In genomic region chrIV:14610942-14611724, ce11 we compare ENCODE assay signal across 6 worm cellular contexts.
TF ChIP-seq lines count a peak whose summit lies in the region.

No protein-coding gene starts in this region.

TF ChIP-seq in whole organism, L1 larva, 84 proteins besides CTCF, POLR2A, EP300 and RAD21 (continued from another document and continues in another):
- TF ChIP-seq ceh-8 (GFP tag; optimal IDR thresholded peaks at IDR 0.05; lab: Kevin White, UChicago): no peak
- TF ChIP-seq nhr-28 (tag; optimal IDR thresholded peaks at IDR 0.05; lab: Kevin White, UChicago): no peak
- no peak for TF ChIP-seq sptf-1 (tag; optimal IDR thresholded peaks at IDR 0.05; lab: Kevin White, UChicago)
- TF ChIP-seq unc-30 (tag; optimal IDR thresholded peaks at IDR 0.05; lab: Kevin White, UChicago): no peak
- TF ChIP-seq unc-62 (GFP tag; optimal IDR thresholded peaks at IDR 0.05; lab: Kevin White, UChicago): no peak
- no peak for TF ChIP-seq pag-3 (tag; optimal IDR thresholded peaks at IDR 0.05; lab: Kevin White, UChicago; ENCODE audit: borderline replicate concordance, insufficient read depth)
- no peak for TF ChIP-seq Y116A8C.19 (tag; optimal IDR thresholded peaks at IDR 0.05; lab: Kevin White, UChicago; ENCODE audit: borderline replicate concordance)
- TF ChIP-seq vab-15 (tag; optimal IDR thresholded peaks at IDR 0.05; lab: Kevin White, UChicago): no peak
- TF ChIP-seq hlh-17 (GFP tag; optimal IDR thresholded peaks at IDR 0.05; lab: Kevin White, UChicago; ENCODE audit: borderline replicate concordance): no peak
- no peak for TF ChIP-seq ama-1 (optimal IDR thresholded peaks at IDR 0.05; lab: Kevin White, UChicago)
- TF ChIP-seq C04F5.9 (tag; optimal IDR thresholded peaks at IDR 0.05; lab: Kevin White, UChicago): no peak
- TF ChIP-seq unc-86 (tag; optimal IDR thresholded peaks at IDR 0.05; lab: Kevin White, UChicago): no peak
- TF ChIP-seq fos-1 (tag; optimal IDR thresholded peaks at IDR 0.05; lab: Kevin White, UChicago): no peak
- peak; percentile 25 to 53 for TF ChIP-seq efl-1 (optimal IDR thresholded peaks at IDR 0.05; lab: Kevin White, UChicago)
- TF ChIP-seq efl-1 (GFP tag; optimal IDR thresholded peaks at IDR 0.05 in 1 of 2; lab: Kevin White, UChicago): peak in 1 of 2 experiments; percentile 90
- TF ChIP-seq nhr-11 (tag; optimal IDR thresholded peaks at IDR 0.05; lab: Kevin White, UChicago): no peak
- TF ChIP-seq sup-37 (GFP tag; optimal IDR thresholded peaks at IDR 0.05; lab: Kevin White, UChicago): no peak
- TF ChIP-seq fkh-8 (tag; optimal IDR thresholded peaks at IDR 0.05; lab: Kevin White, UChicago): no peak
- peak; percentile 82 for TF ChIP-seq lin-14 (GFP tag; optimal IDR thresholded peaks at IDR 0.05; lab: Kevin White, UChicago)
- TF ChIP-seq egl-13 (tag; optimal IDR thresholded peaks at IDR 0.05; lab: Kevin White, UChicago): no peak
- TF ChIP-seq C34B4.2 (tag; optimal IDR thresholded peaks at IDR 0.05; lab: Kevin White, UChicago): no peak
- peak; percentile 7 for TF ChIP-seq irx-1 (tag; optimal IDR thresholded peaks at IDR 0.05; lab: Kevin White, UChicago)

TF ChIP-seq in whole organism, L2 larva, 48 proteins besides CTCF, POLR2A, EP300 and RAD21 (continued from another document and continues in another):
- no peak for TF ChIP-seq ceh-82 (tag; optimal IDR thresholded peaks at IDR 0.05; lab: Kevin White, UChicago)
- peak; percentile 36 for TF ChIP-seq peb-1 (tag; optimal IDR thresholded peaks at IDR 0.05; lab: Kevin White, UChicago)
- no peak for TF ChIP-seq nhr-77 (tag; optimal IDR thresholded peaks at IDR 0.05; lab: Kevin White, UChicago)
- TF ChIP-seq lin-13 (GFP tag; optimal IDR thresholded peaks at IDR 0.05; lab: Kevin White, UChicago): peak; percentile 46
- TF ChIP-seq ceh-16 (tag; optimal IDR thresholded peaks at IDR 0.05; lab: Kevin White, UChicago): peak; percentile 49
- TF ChIP-seq fos-1 (tag; optimal IDR thresholded peaks at IDR 0.05; lab: Kevin White, UChicago): peak; percentile 54
- TF ChIP-seq elt-3 (tag; optimal IDR thresholded peaks at IDR 0.05; lab: Kevin White, UChicago): no peak
- TF ChIP-seq nhr-23 (tag; optimal IDR thresholded peaks at IDR 0.05; lab: Kevin White, UChicago): no peak
- TF ChIP-seq skn-1 (tag; optimal IDR thresholded peaks at IDR 0.05; lab: Kevin White, UChicago): no peak
- peak in 1 of 2 experiments; percentile 58 for TF ChIP-seq lsy-2 (tag; optimal IDR thresholded peaks at IDR 0.05; lab: Kevin White, UChicago)
- peak; percentile 63 for TF ChIP-seq egl-27 (tag; optimal IDR thresholded peaks at IDR 0.05; lab: Kevin White, UChicago)
- no peak for TF ChIP-seq alr-1 (tag; optimal IDR thresholded peaks at IDR 0.05; lab: Kevin White, UChicago)
- TF ChIP-seq nhr-129 (tag; optimal IDR thresholded peaks at IDR 0.05; lab: Kevin White, UChicago): peak; percentile 91
- TF ChIP-seq nhr-12 (tag; optimal IDR thresholded peaks at IDR 0.05; lab: Kevin White, UChicago): no peak
- TF ChIP-seq sem-4 (tag; optimal IDR thresholded peaks at IDR 0.05; lab: Kevin White, UChicago): peak; percentile 32
- no peak for TF ChIP-seq ztf-11 (tag; optimal IDR thresholded peaks at IDR 0.05; lab: Kevin White, UChicago)
- no peak for TF ChIP-seq elt-1 (tag; optimal IDR thresholded peaks at IDR 0.05; lab: Kevin White, UChicago)
- peak; percentile 13 for TF ChIP-seq nhr-6 (tag; optimal IDR thresholded peaks at IDR 0.05; lab: Kevin White, UChicago)
- peak; percentile 97 for TF ChIP-seq sma-9 (GFP tag; optimal IDR thresholded peaks at IDR 0.05; lab: Kevin White, UChicago)
- peak; percentile 26 for TF ChIP-seq sma-9 (tag; optimal IDR thresholded peaks at IDR 0.05; lab: Kevin White, UChicago)
- TF ChIP-seq mbf-1 (tag; optimal IDR thresholded peaks at IDR 0.05; lab: Kevin White, UChicago): no peak
- peak; percentile 34 for TF ChIP-seq crh-2 (tag; optimal IDR thresholded peaks at IDR 0.05; lab: Kevin White, UChicago)
- TF ChIP-seq F13H6.1 (tag; optimal IDR thresholded peaks at IDR 0.05; lab: Kevin White, UChicago): peak; percentile 84

TF ChIP-seq in whole organism, L3 larva, 47 proteins besides CTCF, POLR2A, EP300 and RAD21 (continued from another document and continues in another):
- TF ChIP-seq ztf-4 (tag; optimal IDR thresholded peaks at IDR 0.05; lab: Kevin White, UChicago) (no peak), nhr-77 (tag; optimal IDR thresholded peaks at IDR 0.05; lab: Kevin White, UChicago) (no peak), jun-1 (tag; optimal IDR thresholded peaks at IDR 0.05; lab: Kevin White, UChicago) (peak; percentile 79), fkh-2 (tag; optimal IDR thresholded peaks at IDR 0.05; lab: Kevin White, UChicago) (no peak), nhr-11 (tag; optimal IDR thresholded peaks at IDR 0.05; lab: Kevin White, UChicago) (no peak), pha-4 (tag; optimal IDR thresholded peaks at IDR 0.05; lab: Kevin White, UChicago) (peak; percentile 63), aly-2 (tag; optimal IDR thresholded peaks at IDR 0.05; lab: Kevin White, UChicago) (no peak), nhr-76 (tag; optimal IDR thresholded peaks at IDR 0.05; lab: Kevin White, UChicago) (no peak), lsy-12 (tag; optimal IDR thresholded peaks at IDR 0.05; lab: Kevin White, UChicago) (peak; percentile 30), R02D3.7 (tag; optimal IDR thresholded peaks at IDR 0.05; lab: Kevin White, UChicago) (peak; percentile 7), tbx-2 (tag; optimal IDR thresholded peaks at IDR 0.05; lab: Kevin White, UChicago) (peak; percentile 37), ceh-82 (tag; optimal IDR thresholded peaks at IDR 0.05; lab: Kevin White, UChicago) (no peak), elt-3 (tag; optimal IDR thresholded peaks at IDR 0.05; lab: Kevin White, UChicago) (no peak), ceh-9 (tag; optimal IDR thresholded peaks at IDR 0.05; lab: Kevin White, UChicago) (no peak), sea-2 (GFP tag; optimal IDR thresholded peaks at IDR 0.05; lab: Kevin White, UChicago) (no peak), ceh-16 (tag; optimal IDR thresholded peaks at IDR 0.05; lab: Kevin White, UChicago) (no peak), nhr-67 (tag; optimal IDR thresholded peaks at IDR 0.05; lab: Kevin White, UChicago) (no peak), hmg-11 (tag; optimal IDR thresholded peaks at IDR 0.05; lab: Kevin White, UChicago) (peak; percentile 1), ztf-11 (tag; optimal IDR thresholded peaks at IDR 0.05; lab: Kevin White, UChicago) (no peak), nfya-1 (tag; optimal IDR thresholded peaks at IDR 0.05; lab: Kevin White, UChicago; ENCODE audit: insufficient read depth) (peak; percentile 41), zag-1 (tag; optimal IDR thresholded peaks at IDR 0.05; lab: Kevin White, UChicago) (no peak), nhr-23 (tag; optimal IDR thresholded peaks at IDR 0.05; lab: Kevin White, UChicago) (peak; percentile 96), nhr-28 (tag; optimal IDR thresholded peaks at IDR 0.05; lab: Kevin White, UChicago) (no peak), mdl-1 (tag; optimal IDR thresholded peaks at IDR 0.05; lab: Kevin White, UChicago) (no peak)

TF ChIP-seq in whole organism, L4 larva, 104 proteins besides CTCF, POLR2A, EP300 and RAD21 (continued from another document and continues in another):
- TF ChIP-seq sdz-12 (GFP tag; optimal IDR thresholded peaks at IDR 0.05; lab: Kevin White, UChicago): no peak
- TF ChIP-seq Y75B8A.6 (GFP tag; IDR thresholded peaks at IDR 0.05; lab: Robert Waterston, UW): no peak
- TF ChIP-seq ces-1 (GFP tag; optimal IDR thresholded peaks at IDR 0.05; lab: Kevin White, UChicago): no peak
- no peak for TF ChIP-seq zip-2 (tag; optimal IDR thresholded peaks at IDR 0.05; lab: Kevin White, UChicago)
- no peak for TF ChIP-seq F49E8.2 (tag; optimal IDR thresholded peaks at IDR 0.05; lab: Kevin White, UChicago; ENCODE audit: borderline replicate concordance)
- TF ChIP-seq nhr-10 (tag; optimal IDR thresholded peaks at IDR 0.05; lab: Kevin White, UChicago): no peak
- TF ChIP-seq ZK546.5 (tag; optimal IDR thresholded peaks at IDR 0.05; lab: Kevin White, UChicago): no peak
- TF ChIP-seq aha-1 (tag; lab: Kevin White, UChicago): peak; percentile 98
- no peak for TF ChIP-seq nhr-41 (GFP tag; IDR thresholded peaks at IDR 0.05; lab: Robert Waterston, UW)
- peak; percentile 22 for TF ChIP-seq lin-13 (GFP tag; optimal IDR thresholded peaks at IDR 0.05; lab: Kevin White, UChicago)
- no peak for TF ChIP-seq lin-1 (GFP tag; IDR thresholded peaks at IDR 0.05; lab: Robert Waterston, UW)
- no peak for TF ChIP-seq ceh-82 (tag; optimal IDR thresholded peaks at IDR 0.05; lab: Kevin White, UChicago)
- no peak for TF ChIP-seq nhr-111 (GFP tag; optimal IDR thresholded peaks at IDR 0.05; lab: Kevin White, UChicago)
- TF ChIP-seq hlh-30 (tag; optimal IDR thresholded peaks at IDR 0.05; lab: Kevin White, UChicago; ENCODE audit: insufficient read depth): peak; percentile 83
- TF ChIP-seq duxl-1 (tag; optimal IDR thresholded peaks at IDR 0.05; lab: Kevin White, UChicago; ENCODE audit: poor library complexity): peak; percentile 38
- no peak for TF ChIP-seq php-3 (GFP tag; IDR thresholded peaks at IDR 0.05; lab: Robert Waterston, UW)
- no peak for TF ChIP-seq Y5F2A.4 (GFP tag; optimal IDR thresholded peaks at IDR 0.05; lab: Kevin White, UChicago)
- TF ChIP-seq ceh-44 (GFP tag; IDR thresholded peaks at IDR 0.05; lab: Robert Waterston, UW): no peak
- no peak for TF ChIP-seq ama-1 (optimal IDR thresholded peaks at IDR 0.05; lab: Kevin White, UChicago)
- no peak for TF ChIP-seq R02D3.7 (tag; optimal IDR thresholded peaks at IDR 0.05; lab: Kevin White, UChicago)
- no peak for TF ChIP-seq saeg-2 (GFP tag; IDR thresholded peaks at IDR 0.05; lab: Robert Waterston, UW)
- no peak; the same call in 1 of the 2 replicates for TF ChIP-seq pha-4 (GFP tag; IDR thresholded peaks at IDR 0.05; lab: Robert Waterston, UW)
- peak; percentile 9 for TF ChIP-seq pha-4 (tag; optimal IDR thresholded peaks at IDR 0.05; lab: Kevin White, UChicago)
- no peak for TF ChIP-seq Y48G9A.11 (GFP tag; IDR thresholded peaks at IDR 0.05; lab: Robert Waterston, UW)
- TF ChIP-seq nhr-76 (tag; optimal IDR thresholded peaks at IDR 0.05; lab: Kevin White, UChicago): no peak

TF ChIP-seq in whole organism, late embryonic, 69 proteins besides CTCF, POLR2A, EP300 and RAD21 (continued from another document):
- TF ChIP-seq npax-4 (tag; optimal IDR thresholded peaks at IDR 0.05; lab: Kevin White, UChicago): no peak
- TF ChIP-seq hlh-6 (tag; optimal IDR thresholded peaks at IDR 0.05; lab: Kevin White, UChicago): no peak
- peak; percentile 0 for TF ChIP-seq ceh-22 (tag; optimal IDR thresholded peaks at IDR 0.05; lab: Kevin White, UChicago)
- TF ChIP-seq elt-2 (tag; optimal IDR thresholded peaks at IDR 0.05; lab: Kevin White, UChicago): peak; percentile 50
- TF ChIP-seq nfya-1 (tag; optimal IDR thresholded peaks at IDR 0.05; lab: Kevin White, UChicago): peak; percentile 40
- peak; percentile 44 for TF ChIP-seq ceh-34 (tag; optimal IDR thresholded peaks at IDR 0.05; lab: Kevin White, UChicago)
- TF ChIP-seq dmd-4 (tag; optimal IDR thresholded peaks at IDR 0.05; lab: Kevin White, UChicago; ENCODE audit: borderline replicate concordance): peak; percentile 22

TF ChIP-seq in whole organism, young adult, 124 proteins besides CTCF, POLR2A, EP300 and RAD21 (continued from another document):
- peak; percentile 41; the same call in 1 of the 2 replicates for TF ChIP-seq hmg-1.2 (GFP tag; IDR thresholded peaks at IDR 0.05; lab: Robert Waterston, UW)
- TF ChIP-seq attf-3 (GFP tag; conservative IDR thresholded peaks at IDR 0.05; lab: Robert Waterston, UW): no peak
- 0 out of 2 replicates have a peak, but pooled peaks have one; percentile 8 for TF ChIP-seq rcor-1 (GFP tag; IDR thresholded peaks at IDR 0.05; lab: Robert Waterston, UW)
- no peak for TF ChIP-seq hmg-20 (GFP tag; IDR thresholded peaks at IDR 0.05; lab: Robert Waterston, UW)
- no peak for TF ChIP-seq egl-44 (GFP tag; IDR thresholded peaks at IDR 0.05; lab: Robert Waterston, UW)
- TF ChIP-seq ztf-22 (GFP tag; optimal IDR thresholded peaks at IDR 0.05; lab: Kevin White, UChicago): no peak
- TF ChIP-seq attf-6 (GFP tag; IDR thresholded peaks at IDR 0.05; lab: Robert Waterston, UW): peak; percentile 99
- peak; percentile 54 for TF ChIP-seq nhr-80 (tag; optimal IDR thresholded peaks at IDR 0.05; lab: Kevin White, UChicago)
- peak; percentile 26 for TF ChIP-seq madf-8 (GFP tag; conservative IDR thresholded peaks at IDR 0.05; lab: Robert Waterston, UW)
- peak; percentile 13 for TF ChIP-seq somi-1 (GFP tag; optimal IDR thresholded peaks at IDR 0.05; lab: Kevin White, UChicago)
- TF ChIP-seq tlf-1 (GFP tag; optimal IDR thresholded peaks at IDR 0.05; lab: Kevin White, UChicago): peak; percentile 38
- TF ChIP-seq F49E8.2 (tag; optimal IDR thresholded peaks at IDR 0.05; lab: Kevin White, UChicago; ENCODE audit: insufficient read depth): peak; percentile 22
- TF ChIP-seq egrh-3 (GFP tag; IDR thresholded peaks at IDR 0.05; lab: Robert Waterston, UW): peak; percentile 26; the same call in 1 of the 2 replicates
- no peak for TF ChIP-seq ceh-40 (GFP tag; IDR thresholded peaks at IDR 0.05; lab: Robert Waterston, UW)
- TF ChIP-seq ceh-27 (GFP tag; optimal IDR thresholded peaks at IDR 0.05; lab: Kevin White, UChicago): peak; percentile 24
- no peak for TF ChIP-seq Y53F4B.3 (GFP tag; IDR thresholded peaks at IDR 0.05; lab: Robert Waterston, UW)
- 0 out of 2 replicates have a peak, but pooled peaks have one; percentile 5 for TF ChIP-seq hsf-1 (GFP tag; IDR thresholded peaks at IDR 0.05; lab: Robert Waterston, UW)
- peak; percentile 50 for TF ChIP-seq ztf-26 (tag; optimal IDR thresholded peaks at IDR 0.05; lab: Kevin White, UChicago)
- peak; percentile 88 for TF ChIP-seq snpc-4 (GFP tag; optimal IDR thresholded peaks at IDR 0.05; lab: Kevin White, UChicago)
- peak; percentile 23 to 98 (median 94) for TF ChIP-seq snpc-4 (tag; optimal IDR thresholded peaks at IDR 0.05; lab: Kevin White, UChicago)
- TF ChIP-seq die-1 (tag; optimal IDR thresholded peaks at IDR 0.05; lab: Kevin White, UChicago): peak; percentile 49
- TF ChIP-seq rpc-1 (optimal IDR thresholded peaks at IDR 0.05; lab: Kevin White, UChicago): peak; percentile 52
- TF ChIP-seq rpc-1 (tag; optimal IDR thresholded peaks at IDR 0.05; lab: Kevin White, UChicago): peak; percentile 76
- TF ChIP-seq cebp-2 (GFP tag; IDR thresholded peaks at IDR 0.05; lab: Robert Waterston, UW): 0 out of 2 replicates have a peak, but pooled peaks have one; percentile 19
- TF ChIP-seq lin-40 (tag; optimal IDR thresholded peaks at IDR 0.05; lab: Kevin White, UChicago): peak; percentile 45
- TF ChIP-seq snpc-1.3 (tag; optimal IDR thresholded peaks at IDR 0.05; lab: Kevin White, UChicago; ENCODE audit: insufficient read depth): peak; percentile 52
- TF ChIP-seq B0035.1 (tag; optimal IDR thresholded peaks at IDR 0.05; lab: Kevin White, UChicago): peak; percentile 49
- peak; percentile 73 for TF ChIP-seq snpc-1.1 (tag; optimal IDR thresholded peaks at IDR 0.05; lab: Kevin White, UChicago; ENCODE audit: insufficient read depth)
- peak; percentile 80 for TF ChIP-seq D2030.7 (GFP tag; IDR thresholded peaks at IDR 0.05; lab: Robert Waterston, UW)
- no peak for TF ChIP-seq akir-1 (GFP tag; optimal IDR thresholded peaks at IDR 0.05; lab: Kevin White, UChicago)
- no peak for TF ChIP-seq F57C9.4 (tag; optimal IDR thresholded peaks at IDR 0.05; lab: Kevin White, UChicago)
- TF ChIP-seq fkh-3 (tag; optimal IDR thresholded peaks at IDR 0.05; lab: Kevin White, UChicago): peak; percentile 30
- peak; percentile 74 for TF ChIP-seq lin-26 (GFP tag; IDR thresholded peaks at IDR 0.05; lab: Robert Waterston, UW)
- TF ChIP-seq athp-1 (tag; optimal IDR thresholded peaks at IDR 0.05; lab: Kevin White, UChicago): peak; percentile 18
- TF ChIP-seq pbrm-1 (GFP tag; IDR thresholded peaks at IDR 0.05; lab: Robert Waterston, UW): peak; percentile 48; the same call in 1 of the 2 replicates
- TF ChIP-seq mcd-1 (GFP tag; IDR thresholded peaks at IDR 0.05; lab: Robert Waterston, UW): peak; percentile 39; the same call in 1 of the 2 replicates
- TF ChIP-seq ceh-79 (tag; optimal IDR thresholded peaks at IDR 0.05; lab: Kevin White, UChicago): no peak
- peak; percentile 5 for TF ChIP-seq T26A5.8 (tag; optimal IDR thresholded peaks at IDR 0.05; lab: Kevin White, UChicago)
- no peak for TF ChIP-seq cebp-1 (GFP tag; IDR thresholded peaks at IDR 0.05; lab: Robert Waterston, UW)
- TF ChIP-seq cebp-1 (tag; optimal IDR thresholded peaks at IDR 0.05; lab: Kevin White, UChicago): peak; percentile 54
- no peak for TF ChIP-seq K11D2.4 (GFP tag; IDR thresholded peaks at IDR 0.05; lab: Robert Waterston, UW)
- TF ChIP-seq mxl-1 (tag; optimal IDR thresholded peaks at IDR 0.05; lab: Kevin White, UChicago): no peak
- 0 out of 2 replicates have a peak, but pooled peaks have one; percentile 46 for TF ChIP-seq madf-6 (GFP tag; IDR thresholded peaks at IDR 0.05; lab: Robert Waterston, UW)
- peak; percentile 43 for TF ChIP-seq him-1 (tag; optimal IDR thresholded peaks at IDR 0.05; lab: Kevin White, UChicago)
